Fruit fly (Drosophila melanogaster): ENCODE results near the gene Mst27D.

The Mst27D gene

dm6 chr2L:7056189-7056926 is 4.3 kb downstream of the Mst27D start, which contains the start of gene Mnn1 (continued):
- TF ChIP-seq CkIIα-i1 (GFP tag; IDR thresholded peaks at IDR 0.05) (no peak), NFAT (GFP tag; IDR thresholded peaks at IDR 0.05) (peak; percentile 22; the same call in 1 of the 2 replicates), CG8944 (GFP tag; optimal IDR thresholded peaks at IDR 0.05) (no peak), Lim3 (GFP tag; IDR thresholded peaks at IDR 0.05) (no peak), CG7963 (GFP tag; IDR thresholded peaks at IDR 0.05; ENCODE audit: partially characterized antibody) (no peak), tna (GFP tag; IDR thresholded peaks at IDR 0.05; ENCODE audit: partially characterized antibody) (peak; percentile 26; the same call in 1 of the 2 replicates), CG5180 (GFP tag; optimal IDR thresholded peaks at IDR 0.05) (no peak), z (GFP tag; IDR thresholded peaks at IDR 0.05) (no peak), CG12236 (GFP tag; optimal IDR thresholded peaks at IDR 0.05) (no peak), CG9727 (GFP tag; optimal IDR thresholded peaks at IDR 0.05) (no peak), CG14014 (GFP tag; IDR thresholded peaks at IDR 0.05) (0 out of 2 replicates have a peak, but pooled peaks have one; percentile 29), CG15269 (tag; optimal IDR thresholded peaks at IDR 0.05) (no peak), CG15514 (GFP tag; optimal IDR thresholded peaks at IDR 0.05) (peak; percentile 82), CG15696 (tag; optimal IDR thresholded peaks at IDR 0.05) (no peak), inv (GFP tag; IDR thresholded peaks at IDR 0.05; ENCODE audit: partially characterized antibody) (no peak), CG8290 (GFP tag; optimal IDR thresholded peaks at IDR 0.05) (no peak), CG8290 (tag; optimal IDR thresholded peaks at IDR 0.05) (no peak), chm (GFP tag; IDR thresholded peaks at IDR 0.05) (no peak), caup (GFP tag; optimal IDR thresholded peaks at IDR 0.05; ENCODE audit: severe bottlenecking) (peak; percentile 63), hth (optimal IDR thresholded peaks at IDR 0.05) (no peak), crp (GFP tag; optimal IDR thresholded peaks at IDR 0.05) (peak in 1 of 2 experiments; percentile 55), CG5953 (GFP tag; IDR thresholded peaks at IDR 0.05) (no peak), CG7745 (tag; optimal IDR thresholded peaks at IDR 0.05) (no peak), sug (tag; optimal IDR thresholded peaks at IDR 0.05) (peak; percentile 79), cwo (GFP tag; optimal IDR thresholded peaks at IDR 0.05) (peak; percentile 95), hkb (optimal IDR thresholded peaks at IDR 0.05) (peak; percentile 6), hkb (GFP tag; IDR thresholded peaks at IDR 0.05) (peak; percentile 44; the same call in 1 of the 2 replicates), Xbp1 (GFP tag; optimal IDR thresholded peaks at IDR 0.05) (peak; percentile 50), mirr (GFP tag; optimal IDR thresholded peaks at IDR 0.05) (no peak), row (GFP tag; IDR thresholded peaks at IDR 0.05) (peak; percentile 16; the same call in 1 of the 3 replicates), gt (GFP tag; IDR thresholded peaks at IDR 0.05) (no peak), org-1 (GFP tag; optimal IDR thresholded peaks at IDR 0.05) (no peak), toy (GFP tag; IDR thresholded peaks at IDR 0.05) (no peak), CG4328 (GFP tag; optimal IDR thresholded peaks at IDR 0.05) (no peak), Hr39 (optimal IDR thresholded peaks at IDR 0.05) (no peak), E2f1 (GFP tag; IDR thresholded peaks at IDR 0.05) (0 out of 2 replicates have a peak, but pooled peaks have one; percentile 15), grn (GFP tag; optimal IDR thresholded peaks at IDR 0.05) (no peak), lov (optimal IDR thresholded peaks at IDR 0.05) (no peak), lov (GFP tag; IDR thresholded peaks at IDR 0.05) (0 out of 3 replicates have a peak, but pooled peaks have one; percentile 31), CG6683 (GFP tag; optimal IDR thresholded peaks at IDR 0.05) (no peak), chif (GFP tag; optimal IDR thresholded peaks at IDR 0.05) (peak; percentile 17 to 34), CG8281 (tag; optimal IDR thresholded peaks at IDR 0.05) (no peak), sob (GFP tag; IDR thresholded peaks at IDR 0.05) (peak; percentile 30), Tbp (GFP tag; optimal IDR thresholded peaks at IDR 0.05) (no peak), CG17802 (tag; optimal IDR thresholded peaks at IDR 0.05) (no peak), bcd (GFP tag; optimal IDR thresholded peaks at IDR 0.05) (no peak), CG14441 (GFP tag; IDR thresholded peaks at IDR 0.05) (no peak), CG13424 (tag; optimal IDR thresholded peaks at IDR 0.05) (peak; percentile 24), insv (GFP tag; optimal IDR thresholded peaks at IDR 0.05) (peak in 1 of 2 experiments; percentile 60), HHEX (GFP tag; optimal IDR thresholded peaks at IDR 0.05) (no peak)

Measured in whole organism, embryonic.